Fruit fly (Drosophila melanogaster) whole organism, adult: ENCODE results near the gene CG12310.

Experiments used
- CG11617 ChIP-seq: fragments of 200-800 bp; sonication (Bioruptor generic); optimal IDR thresholded peaks from 2 replicates; lab custom pipeline; 2017; ENCODE audit warnings: mild to moderate bottlenecking, missing biosample characterization, missing genetic modification reagents, missing genetic modification characterization
- CG12768 ChIP-seq: fragments of 200-800 bp; sonication (Bioruptor generic); optimal IDR thresholded peaks from 2 replicates; lab custom pipeline; 2017; ENCODE audit warnings: missing biosample characterization, missing genetic modification characterization, mild to moderate bottlenecking, moderate library complexity, missing genetic modification reagents
- CG14711 ChIP-seq: fragments of 200-800 bp; sonication (Bioruptor generic); optimal IDR thresholded peaks from 2 replicates; lab custom pipeline; 2018; ENCODE audit warnings: missing biosample characterization, mild to moderate bottlenecking, missing genetic modification characterization, moderate library complexity
- CG1620 ChIP-seq: fragments of 200-800 bp; sonication (Bioruptor generic); optimal IDR thresholded peaks from 2 replicates; lab custom pipeline; 2016; ENCODE audit warnings: missing biosample characterization, missing genetic modification characterization
- CG33017 ChIP-seq: fragments of 200-800 bp; sonication (Bioruptor generic); optimal IDR thresholded peaks from 2 replicates; lab custom pipeline; 2018; ENCODE audit warnings: missing biosample characterization, mild to moderate bottlenecking, missing genetic modification characterization, moderate library complexity
- CG5204 ChIP-seq: fragments of 200-800 bp; sonication (Bioruptor generic); optimal IDR thresholded peaks from 2 replicates; lab custom pipeline; 2016; ENCODE audit warnings: missing biosample characterization, missing genetic modification characterization
- CG7045 ChIP-seq: fragments of 200-800 bp; sonication (Bioruptor generic); optimal IDR thresholded peaks from 2 replicates; lab custom pipeline; 2017; ENCODE audit warnings: missing biosample characterization, mild to moderate bottlenecking, missing genetic modification characterization
- CG7101 ChIP-seq: fragments of 200-800 bp; sonication (Bioruptor generic); optimal IDR thresholded peaks from 2 replicates; lab custom pipeline; 2018; ENCODE audit warnings: missing biosample characterization, mild to moderate bottlenecking, missing genetic modification characterization, moderate library complexity
- Clk ChIP-seq: fragments of 200-800 bp; sonication (Bioruptor generic); optimal IDR thresholded peaks from 2 replicates; lab custom pipeline; 2017; ENCODE audit warnings: missing biosample characterization, missing genetic modification characterization
- Crg-1 ChIP-seq: fragments of 200-800 bp; sonication (Bioruptor generic); optimal IDR thresholded peaks from 2 replicates; lab custom pipeline; 2016; ENCODE audit warnings: missing biosample characterization, missing genetic modification characterization
- Hr96 ChIP-seq: fragments of 200-800 bp; sonication (Bioruptor generic); optimal IDR thresholded peaks from 2 replicates; lab custom pipeline; 2016; ENCODE audit warnings: missing biosample characterization, missing genetic modification characterization
- Mnt ChIP-seq: fragments of 200-800 bp; sonication (Bioruptor generic); optimal IDR thresholded peaks from 2 replicates; lab custom pipeline; 2016; ENCODE audit warnings: missing biosample characterization, mild to moderate bottlenecking, missing genetic modification characterization
- bab1 ChIP-seq: fragments of 200-800 bp; sonication (Bioruptor generic); optimal IDR thresholded peaks from 3 replicates; lab custom pipeline; 2019; ENCODE audit warnings: missing biosample characterization, mild to moderate bottlenecking, missing genetic modification characterization, moderate library complexity
- cic ChIP-seq: fragments of 200-800 bp; sonication (Bioruptor generic); optimal IDR thresholded peaks from 2 replicates; lab custom pipeline; 2017; ENCODE audit warnings: missing biosample characterization, mild to moderate bottlenecking, missing genetic modification characterization, moderate library complexity
- cnc ChIP-seq, 2 experiments: fragments of >200 bp; optimal IDR thresholded peaks; 2 replicates each; lab custom pipeline; 2017
- kay ChIP-seq: fragments of 200-800 bp; sonication (Bioruptor generic); peaks from one replicate; lab custom pipeline; 2016; ENCODE audit warnings: missing biosample characterization, missing genetic modification characterization, borderline replicate concordance
- ovo ChIP-seq: fragments of 200-800 bp; sonication (Bioruptor generic); optimal IDR thresholded peaks from 2 replicates; lab custom pipeline; 2016; ENCODE audit warnings: missing biosample characterization, missing genetic modification characterization
- pad ChIP-seq: fragments of 200-800 bp; sonication (Bioruptor generic); optimal IDR thresholded peaks from 3 replicates; lab custom pipeline; 2017; ENCODE audit warnings: missing biosample characterization, missing genetic modification characterization, mild to moderate bottlenecking, moderate library complexity, missing genetic modification reagents
- tj ChIP-seq: fragments of 200-800 bp; sonication (Bioruptor generic); optimal IDR thresholded peaks from 3 replicates; lab custom pipeline; 2017; ENCODE audit warnings: missing biosample characterization, mild to moderate bottlenecking, missing genetic modification characterization, moderate library complexity
- toe ChIP-seq: fragments of 200-800 bp; sonication (Bioruptor generic); optimal IDR thresholded peaks from 2 replicates; lab custom pipeline; 2016; ENCODE audit warnings: missing biosample characterization, missing genetic modification characterization

Gene CG12310

dm6 chr3L:15050706-15051105 lies at the start of gene CG12310:
Gene CG12310, minus strand, starts transcription at chr3L:15050806.
- TF ChIP-seq pad (GFP tag; lab: Kevin White, UChicago) (no peak), CG33017 (no peak), Crg-1 (GFP tag; lab: Kevin White, UChicago) (no peak), Hr96 (no peak)

dm6 chr3L:15099541-15099940 lies 48.9 kb upstream of the CG12310 start:
- TF ChIP-seq pad (GFP tag; lab: Kevin White, UChicago) (no peak), bab1 (no peak), CG33017 (no peak), Mnt (GFP tag; lab: Kevin White, UChicago) (no peak), CG11617 (GFP tag; lab: Kevin White, UChicago) (no peak), CG5204 (GFP tag; lab: Kevin White, UChicago) (no peak), CG7045 (GFP tag; lab: Kevin White, UChicago) (no peak), Hr96 (no peak), cnc (optimal IDR thresholded peaks at IDR 0.05; lab: Kevin White, UChicago) (no peak), CG12768 (GFP tag; lab: Kevin White, UChicago) (no peak), CG1620 (GFP tag; lab: Kevin White, UChicago) (no peak), CG7101 (no peak), tj (no peak), kay (GFP tag; lab: Kevin White, UChicago) (no peak), ovo (GFP tag; lab: Kevin White, UChicago) (no peak), Clk (GFP tag; lab: Kevin White, UChicago) (no peak), CG14711 (no peak), toe (no peak), cic (GFP tag; lab: Kevin White, UChicago) (no peak)

dm6 chr3L:15098659-15099512 lies 48.3 kb upstream of the CG12310 start:
- TF ChIP-seq CG5204 (GFP tag; lab: Kevin White, UChicago) (no peak), Mnt (GFP tag; lab: Kevin White, UChicago) (peak; percentile 57), tj (peak; percentile 76), CG1620 (GFP tag; lab: Kevin White, UChicago) (no peak), Crg-1 (GFP tag; lab: Kevin White, UChicago) (peak; percentile 31), CG11617 (GFP tag; lab: Kevin White, UChicago) (peak; percentile 73), CG33017 (peak; percentile 92), toe (no peak), CG12768 (GFP tag; lab: Kevin White, UChicago) (peak; percentile 80), ovo (GFP tag; lab: Kevin White, UChicago) (peak; percentile 6), Clk (GFP tag; lab: Kevin White, UChicago) (peak; percentile 50), CG14711 (peak; percentile 76), CG7101 (peak; percentile 91), CG7045 (GFP tag; lab: Kevin White, UChicago) (peak; percentile 59), bab1 (peak; percentile 36), cic (GFP tag; lab: Kevin White, UChicago) (no peak), pad (GFP tag; lab: Kevin White, UChicago) (peak; percentile 66), kay (GFP tag; lab: Kevin White, UChicago) (peak; percentile 56)

- peak; percentile 34 for TF ChIP-seq CG7101
- TF ChIP-seq Mnt (GFP tag; lab: Kevin White, UChicago): peak; percentile 61
- TF ChIP-seq bab1: peak; percentile 51
- peak; percentile 16 for TF ChIP-seq CG12768 (GFP tag; lab: Kevin White, UChicago)
- TF ChIP-seq CG11617 (GFP tag; lab: Kevin White, UChicago): no peak
- TF ChIP-seq pad (GFP tag; lab: Kevin White, UChicago): no peak
- TF ChIP-seq kay (GFP tag; lab: Kevin White, UChicago): peak; percentile 95
Measured at dm6 chr3L:15097878-15098520, 47.4 kb upstream of the CG12310 start, which contains the start of gene Ctps. Gene Ctps, plus strand, starts transcription at chr3L:15097914.

DNA sequence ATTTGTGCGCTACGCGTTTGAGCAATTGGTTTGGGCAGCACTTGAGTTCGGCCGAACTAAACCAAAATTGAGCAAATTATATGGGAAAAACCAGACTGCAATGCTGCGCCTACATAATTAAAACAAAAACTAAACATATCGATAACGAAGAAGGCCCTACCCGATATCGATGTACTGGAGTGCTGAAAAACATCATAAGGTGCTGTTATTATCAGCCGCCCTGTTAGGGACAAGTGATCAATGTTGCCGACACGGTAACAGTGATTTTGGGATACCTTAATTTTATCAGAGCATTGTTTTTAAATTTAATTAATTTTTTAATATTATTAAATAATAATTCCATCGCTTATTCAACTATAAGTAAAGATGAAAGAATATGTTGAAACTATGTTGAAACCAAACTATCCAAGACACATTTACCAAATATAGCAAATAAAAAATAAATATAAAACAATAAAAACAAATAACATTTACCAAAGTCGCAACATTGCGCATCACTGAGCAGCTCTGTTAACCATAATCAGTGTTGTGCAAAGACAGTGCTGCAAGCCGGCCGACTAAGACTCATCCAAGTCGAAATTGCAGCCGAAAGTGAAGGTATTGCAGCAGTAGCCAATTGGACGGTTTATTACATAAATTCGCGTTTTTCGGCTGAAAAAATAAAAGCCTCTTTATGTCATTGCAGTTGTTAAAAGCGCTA lies 44.1 kb upstream of the CG12310 start, which contains the start of the genes sstn, Plp and GlyRS:
TSS of gene sstn (minus strand) at position 131 of the 700 bp plus-strand sequence.
TSS of gene Plp (minus strand) at position 136 of the 700 bp plus-strand sequence.
TSS of gene GlyRS (plus strand) at position 554 of the 700 bp plus-strand sequence.
- TF ChIP-seq Clk (GFP tag; lab: Kevin White, UChicago) (no peak), pad (GFP tag; lab: Kevin White, UChicago) (peak; percentile 64), CG1620 (GFP tag; lab: Kevin White, UChicago) (no peak), Hr96 (no peak), tj (peak; percentile 34), CG7045 (GFP tag; lab: Kevin White, UChicago) (peak; percentile 36), CG14711 (peak; percentile 60), Crg-1 (GFP tag; lab: Kevin White, UChicago) (peak; percentile 31), kay (GFP tag; lab: Kevin White, UChicago) (peak; percentile 81), CG7101 (peak; percentile 58), CG12768 (GFP tag; lab: Kevin White, UChicago) (peak; percentile 54), cic (GFP tag; lab: Kevin White, UChicago) (no peak), Mnt (GFP tag; lab: Kevin White, UChicago) (peak; percentile 61), bab1 (peak; percentile 58), CG11617 (GFP tag; lab: Kevin White, UChicago) (peak; percentile 57), ovo (GFP tag; lab: Kevin White, UChicago) (peak; percentile 37)
